Worm (Caenorhabditis elegans): ENCODE measurements around the gene oac-52.

DNA sequence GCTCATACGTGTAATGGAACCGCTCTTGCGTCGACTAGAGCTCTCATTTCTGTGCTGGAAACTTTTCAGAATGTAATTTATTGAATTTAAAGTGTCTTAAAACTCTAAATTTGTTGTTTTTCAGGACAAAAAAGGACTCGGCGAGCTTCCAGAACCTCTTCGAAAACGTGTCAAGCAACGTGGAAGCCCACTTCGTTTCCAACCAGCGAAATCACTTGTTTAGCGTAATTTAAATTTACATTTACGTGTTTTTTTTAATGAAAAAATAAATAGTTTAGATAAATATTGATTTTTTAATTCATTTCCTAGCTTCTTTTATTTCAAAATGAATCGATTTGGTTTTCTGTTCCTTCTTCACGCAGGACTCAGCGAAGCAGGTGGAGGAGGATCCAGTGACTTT, 13.2 kb upstream of the oac-52 start, which contains the start of gene F55F10.3:
- no peak for TF ChIP-seq ztf-11 (tag; optimal IDR thresholded peaks at IDR 0.05)
- TF ChIP-seq elt-1 (tag; optimal IDR thresholded peaks at IDR 0.05; ENCODE audit: borderline replicate concordance, insufficient read depth): no peak
- TF ChIP-seq nhr-12 (tag; optimal IDR thresholded peaks at IDR 0.05): no peak
- TF ChIP-seq sptf-1 (tag; optimal IDR thresholded peaks at IDR 0.05): no peak
- no peak for TF ChIP-seq snpc-4 (tag; optimal IDR thresholded peaks at IDR 0.05)
- no peak for TF ChIP-seq lin-32 (GFP tag; optimal IDR thresholded peaks at IDR 0.05)
- TF ChIP-seq unc-62 (GFP tag; optimal IDR thresholded peaks at IDR 0.05): no peak
- TF ChIP-seq elt-3 (tag; optimal IDR thresholded peaks at IDR 0.05): no peak
- no peak for TF ChIP-seq nhr-76 (tag; optimal IDR thresholded peaks at IDR 0.05)
- no peak for TF ChIP-seq lsy-2 (tag; optimal IDR thresholded peaks at IDR 0.05)
- no peak for TF ChIP-seq lin-13 (tag; optimal IDR thresholded peaks at IDR 0.05)
- no peak for TF ChIP-seq nhr-237 (tag; optimal IDR thresholded peaks at IDR 0.05)

All from whole organism, mixed stage, embryonic.